Fruit fly (Drosophila melanogaster): ENCODE results near the gene Ho.

- TF ChIP-seq pan (optimal IDR thresholded peaks at IDR 0.05) (no peak), usp (GFP tag; optimal IDR thresholded peaks at IDR 0.05) (no peak), CG8478 (optimal IDR thresholded peaks at IDR 0.05) (no peak), psq (optimal IDR thresholded peaks at IDR 0.05) (no peak)
Measured at dm6 chr3R:11669017-11669953, 10.3 kb upstream of the Ho start.

Data from whole organism.